Worm (Caenorhabditis elegans) whole organism, L4/young adult: ENCODE data around the gene F07D3.3.

Experiments used
- W03F9.2 ChIP-seq: fragments of 150-350 bp; optimal IDR thresholded peaks from 2 replicates; lab custom pipeline; 2014; ENCODE audit warnings: missing biosample characterization, missing genetic modification characterization
- dao-5 ChIP-seq: sonication (generic microtip); optimal IDR thresholded peaks from 2 replicates; lab custom pipeline; 2016; ENCODE audit warnings: missing genotype, missing genetic modification characterization, moderate library complexity, missing compliant biosample characterization
- him-1 ChIP-seq: sonication (generic microtip); optimal IDR thresholded peaks from 2 replicates; lab custom pipeline; 2016; ENCODE audit warnings: missing genotype, missing genetic modification reagents, missing genetic modification characterization, missing compliant biosample characterization

Gene F07D3.3

DNA sequence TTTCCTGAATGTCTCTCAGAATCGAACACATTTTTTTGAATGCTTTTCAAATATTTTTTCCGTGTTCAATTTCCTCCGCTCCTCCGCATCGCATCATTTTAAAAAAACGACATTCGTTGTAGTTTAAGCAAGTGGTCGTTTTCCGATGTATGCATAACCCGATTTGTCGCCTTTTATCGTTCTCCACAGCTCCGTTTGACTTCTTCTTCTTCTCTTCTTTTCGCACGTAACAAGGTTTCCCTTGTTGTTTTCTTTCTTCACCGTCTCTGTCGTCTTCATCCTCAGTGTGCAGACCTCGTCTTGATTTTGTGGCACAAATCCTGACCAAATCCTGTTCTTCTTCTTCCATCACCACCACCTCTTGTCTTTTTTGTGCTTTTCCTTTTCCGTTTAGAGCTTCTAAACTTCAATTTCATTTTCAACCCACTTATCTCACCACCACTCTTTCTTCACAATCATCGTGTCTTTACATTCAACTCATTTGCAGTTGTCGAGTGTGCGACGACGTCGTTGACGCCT is 21.3 kb upstream of the F07D3.3 start, which contains the start of gene K06A4.2:
Gene K06A4.2, plus strand, starts transcription at position 469 of the 519 bp plus-strand sequence.
- TF ChIP-seq dao-5 (tag; lab: Kevin White, UChicago) (no peak), him-1 (tag; lab: Kevin White, UChicago) (no peak), W03F9.2 (tag; lab: Kevin White, UChicago) (no peak)

ce11 chrV:9480566-9480965 is 18.1 kb upstream of the F07D3.3 start, which contains the start of gene K06A4.6:
Gene K06A4.6, minus strand, starts transcription at chrV:9480666.
- TF ChIP-seq W03F9.2 (tag; lab: Kevin White, UChicago) (no peak), him-1 (tag; lab: Kevin White, UChicago) (no peak), dao-5 (tag; lab: Kevin White, UChicago) (no peak)

- no peak for TF ChIP-seq him-1 (tag; lab: Kevin White, UChicago)
- no peak for TF ChIP-seq dao-5 (tag; lab: Kevin White, UChicago)
- no peak for TF ChIP-seq W03F9.2 (tag; lab: Kevin White, UChicago)
Measured at ce11 chrV:9477863-9478262, 15.4 kb upstream of the F07D3.3 start, which contains the start of gene nas-3. Gene nas-3, plus strand, starts transcription at chrV:9478163.

ce11 chrV:9473924-9474323 is 11.4 kb upstream of the F07D3.3 start:
- no peak for TF ChIP-seq W03F9.2 (tag; lab: Kevin White, UChicago)
- no peak for TF ChIP-seq dao-5 (tag; lab: Kevin White, UChicago)
- no peak for TF ChIP-seq him-1 (tag; lab: Kevin White, UChicago)

ce11 chrV:9471675-9472074 is 9.2 kb upstream of the F07D3.3 start, which contains the start of gene flp-6:
Gene flp-6, plus strand, starts transcription at chrV:9471975.
- TF ChIP-seq W03F9.2 (tag; lab: Kevin White, UChicago): no peak
- TF ChIP-seq dao-5 (tag; lab: Kevin White, UChicago): no peak
- no peak for TF ChIP-seq him-1 (tag; lab: Kevin White, UChicago)

DNA sequence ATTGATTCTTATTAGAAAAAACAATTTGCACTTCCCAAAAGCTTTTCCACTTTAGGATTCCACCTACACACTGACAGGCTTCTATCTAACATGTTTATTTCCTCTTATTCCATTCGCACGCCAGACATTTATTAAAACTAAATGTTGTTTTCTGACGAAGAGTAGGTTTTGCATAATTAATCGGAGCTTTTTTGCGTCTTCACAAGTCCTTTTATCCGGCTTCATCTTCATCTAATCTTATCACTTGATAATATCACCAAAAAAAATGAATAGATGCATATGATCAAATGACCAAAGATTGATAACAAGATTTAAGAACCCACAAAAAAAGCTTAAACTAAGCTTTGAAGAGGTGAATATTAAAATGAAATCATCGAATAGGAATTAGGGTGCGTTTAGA is 3.0 kb upstream of the F07D3.3 start:
- TF ChIP-seq dao-5 (tag; lab: Kevin White, UChicago): no peak
- no peak for TF ChIP-seq W03F9.2 (tag; lab: Kevin White, UChicago)
- TF ChIP-seq him-1 (tag; lab: Kevin White, UChicago): no peak

- TF ChIP-seq him-1 (tag; lab: Kevin White, UChicago) (no peak), dao-5 (tag; lab: Kevin White, UChicago) (no peak), W03F9.2 (tag; lab: Kevin White, UChicago) (no peak)
Measured at ce11 chrV:9457535-9457934, 5.0 kb downstream of the F07D3.3 start.

DNA sequence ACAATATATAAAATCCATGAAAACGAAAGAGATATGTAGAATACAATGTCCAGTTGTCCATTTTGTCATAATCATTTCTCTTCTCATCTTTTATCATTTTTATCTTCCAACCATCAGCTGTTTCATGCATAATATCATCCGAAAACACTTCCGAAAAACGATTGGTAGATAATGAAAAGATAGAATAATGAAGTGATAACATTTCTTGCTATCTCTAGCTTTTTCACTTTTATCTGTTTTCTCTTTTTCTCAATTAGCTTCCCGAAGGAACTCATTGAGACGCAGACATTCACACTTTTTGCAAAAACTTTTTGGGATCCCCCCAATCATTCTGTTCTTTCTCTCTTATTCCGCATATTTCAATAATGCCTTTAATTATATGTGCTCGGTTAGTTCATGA is 8.6 kb downstream of the F07D3.3 start:
- TF ChIP-seq W03F9.2 (tag; lab: Kevin White, UChicago): no peak
- no peak for TF ChIP-seq him-1 (tag; lab: Kevin White, UChicago)
- TF ChIP-seq dao-5 (tag; lab: Kevin White, UChicago): no peak

DNA sequence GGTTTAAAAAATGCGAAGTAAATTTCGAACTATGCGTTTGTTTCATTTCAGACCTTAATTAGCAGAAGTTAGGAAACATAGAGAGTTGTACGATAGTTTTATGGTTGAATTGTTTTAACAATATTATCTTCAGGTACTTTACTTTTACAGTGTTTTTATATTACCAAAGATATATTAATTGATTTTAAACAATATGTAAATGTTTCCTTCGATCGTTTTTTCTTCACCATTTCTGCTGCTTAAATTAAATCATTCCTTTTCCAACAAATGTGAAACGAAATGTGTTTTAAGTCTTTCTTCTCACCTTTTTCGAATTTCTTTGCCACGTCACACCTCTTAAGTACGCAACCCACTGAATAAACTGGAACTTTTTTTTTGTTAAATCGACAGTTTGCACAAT is 9.2 kb downstream of the F07D3.3 start:
- TF ChIP-seq W03F9.2 (tag; lab: Kevin White, UChicago) (no peak), him-1 (tag; lab: Kevin White, UChicago) (no peak), dao-5 (tag; lab: Kevin White, UChicago) (no peak)

- TF ChIP-seq dao-5 (tag; lab: Kevin White, UChicago) (no peak), W03F9.2 (tag; lab: Kevin White, UChicago) (no peak), him-1 (tag; lab: Kevin White, UChicago) (no peak)
Measured at ce11 chrV:9451485-9451884, 11.0 kb downstream of the F07D3.3 start.

ce11 chrV:9444618-9445017 is 17.9 kb downstream of the F07D3.3 start:
- TF ChIP-seq W03F9.2 (tag; lab: Kevin White, UChicago): no peak

- TF ChIP-seq him-1 (tag; lab: Kevin White, UChicago) (no peak), W03F9.2 (tag; lab: Kevin White, UChicago) (no peak), dao-5 (tag; lab: Kevin White, UChicago) (no peak)
Measured at ce11 chrV:9443748-9444147, 18.8 kb downstream of the F07D3.3 start, which contains the start of gene wdr-62. Gene wdr-62, plus strand, starts transcription at chrV:9444048.

- TF ChIP-seq W03F9.2 (tag; lab: Kevin White, UChicago) (no peak), him-1 (tag; lab: Kevin White, UChicago) (no peak), dao-5 (tag; lab: Kevin White, UChicago) (no peak)
Measured at ce11 chrV:9443109-9443508, 19.4 kb downstream of the F07D3.3 start.

DNA sequence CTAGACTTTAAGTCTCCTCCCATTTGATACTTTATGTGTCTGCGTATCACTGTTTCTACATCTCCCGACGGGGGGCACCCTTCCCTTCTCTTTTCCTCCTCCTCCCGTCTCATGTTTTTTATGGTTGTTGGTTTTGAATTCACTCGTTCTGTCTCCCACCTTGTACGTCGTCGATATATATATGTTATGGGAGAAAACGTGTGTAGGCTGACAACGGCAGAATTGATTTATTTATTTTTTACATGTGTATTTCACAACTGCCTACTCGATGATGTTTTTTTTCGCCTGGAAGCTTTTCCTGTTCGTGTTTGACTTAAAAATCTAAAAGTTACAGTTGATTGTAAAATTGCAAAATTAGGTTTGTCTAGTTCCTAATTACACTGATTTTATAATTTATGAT is 20.0 kb downstream of the F07D3.3 start:
- TF ChIP-seq dao-5 (tag; lab: Kevin White, UChicago) (no peak), him-1 (tag; lab: Kevin White, UChicago) (no peak), W03F9.2 (tag; lab: Kevin White, UChicago) (no peak)
